Fruit fly (Drosophila melanogaster) whole organism, embryonic: Measurements from ENCODE around the gene CG14995.

Experiments
- B-H2 ChIP-seq: fragments of 200-800 bp; sonication (Bioruptor generic); optimal IDR thresholded peaks from 2 replicates; lab custom pipeline; 2018; ENCODE audit warnings: missing biosample characterization, mild to moderate bottlenecking, missing genetic modification characterization
- Bgb ChIP-seq: fragments of 200-800 bp; sonication (Bioruptor generic); IDR thresholded peaks from 2 replicates; pipeline ENCODE4 v1.3.6; 2022; ENCODE audit warnings: missing biosample characterization, missing genetic modification characterization; ENCODE audit not compliant: partially characterized antibody
- CG12104 ChIP-seq: fragments of 200-800 bp; sonication (Bioruptor generic); optimal IDR thresholded peaks from 3 replicates; lab custom pipeline; 2016; ENCODE audit warnings: missing biosample characterization, missing genetic modification characterization
- CG12942 ChIP-seq: fragments of 200-800 bp; sonication (Bioruptor generic); optimal IDR thresholded peaks from 3 replicates; lab custom pipeline; 2016; ENCODE audit warnings: missing biosample characterization, missing genetic modification characterization
- CG14014 ChIP-seq: fragments of 200-800 bp; sonication (Bioruptor generic); IDR thresholded peaks from 2 replicates; pipeline ENCODE4 v1.3.6; 2022; ENCODE audit warnings: missing biosample characterization, missing genetic modification characterization
- CG15514 ChIP-seq: fragments of 200-800 bp; sonication (Bioruptor generic); optimal IDR thresholded peaks from 3 replicates; lab custom pipeline; 2017; ENCODE audit warnings: missing biosample characterization, missing genetic modification characterization, mild to moderate bottlenecking, moderate library complexity, missing genetic modification reagents
- CG16779 ChIP-seq: fragments of 200-800 bp; sonication (Bioruptor generic); IDR thresholded peaks from 2 replicates; pipeline ENCODE4 v1.3.6; 2022; ENCODE audit warnings: missing biosample characterization, missing genetic modification characterization
- CG1832 ChIP-seq: fragments of 200-800 bp; sonication (Bioruptor generic); optimal IDR thresholded peaks from 2 replicates; lab custom pipeline; 2017; ENCODE audit warnings: missing biosample characterization, mild to moderate bottlenecking, missing genetic modification characterization, inconsistent platforms
- CG3065 ChIP-seq: fragments of 200-800 bp; sonication (Bioruptor generic); optimal IDR thresholded peaks from 2 replicates; lab custom pipeline; 2016; ENCODE audit warnings: missing biosample characterization, missing genetic modification characterization
- CG32772 ChIP-seq: fragments of 200-800 bp; sonication (Bioruptor generic); IDR thresholded peaks from 2 replicates; pipeline ENCODE4 v1.3.6; 2022; ENCODE audit warnings: missing biosample characterization, missing genetic modification characterization
- CG3281 ChIP-seq: fragments of 200-800 bp; sonication (Bioruptor generic); optimal IDR thresholded peaks from 3 replicates; lab custom pipeline; 2017; ENCODE audit warnings: missing biosample characterization, mild to moderate bottlenecking, missing genetic modification characterization
- CG4328 ChIP-seq: fragments of 200-800 bp; sonication (Bioruptor generic); optimal IDR thresholded peaks from 3 replicates; lab custom pipeline; 2017; ENCODE audit warnings: missing biosample characterization, missing genetic modification reagents, missing genetic modification characterization
- CG5180 ChIP-seq: fragments of 200-800 bp; sonication (Bioruptor generic); optimal IDR thresholded peaks from 3 replicates; lab custom pipeline; 2017; ENCODE audit warnings: missing biosample characterization, missing genetic modification characterization, mild to moderate bottlenecking, moderate library complexity, missing genetic modification reagents
- CG5953 ChIP-seq: fragments of 200-800 bp; sonication (Bioruptor generic); IDR thresholded peaks from 2 replicates; pipeline ENCODE4 v1.3.6; 2022; ENCODE audit warnings: missing biosample characterization, missing genetic modification characterization
- CG6689 ChIP-seq: fragments of 200-800 bp; sonication (Bioruptor generic); IDR thresholded peaks from 2 replicates; pipeline ENCODE4 v1.3.6; 2022; ENCODE audit warnings: missing biosample characterization, missing genetic modification characterization
- CG6765 ChIP-seq: fragments of 200-800 bp; sonication (Bioruptor generic); optimal IDR thresholded peaks from 3 replicates; lab custom pipeline; 2017; ENCODE audit warnings: missing biosample characterization, mild to moderate bottlenecking, missing genetic modification characterization
- CG7963 ChIP-seq: fragments of 200-800 bp; sonication (Bioruptor generic); IDR thresholded peaks from 3 replicates; pipeline ENCODE4 v1.3.6; 2022; ENCODE audit warnings: missing biosample characterization, missing genetic modification characterization; ENCODE audit not compliant: partially characterized antibody
- D19A ChIP-seq: fragments of 200-800 bp; optimal IDR thresholded peaks from 3 replicates; lab custom pipeline; 2019; ENCODE audit warnings: missing biosample characterization, mild to moderate bottlenecking, missing genetic modification characterization, moderate library complexity
- Dfd ChIP-seq, 2 experiments: fragments of >200 bp; optimal IDR thresholded peaks; 2 replicates each; lab custom pipeline; 2017; ENCODE audit warnings: missing biosample characterization in 2 of 2, missing genetic modification characterization in 2 of 2
- Eip74EF ChIP-seq, 2 experiments: fragments of 200-800 bp in 1 of 2; fragments of >200 bp in 1 of 2; sonication (Bioruptor generic) in 1 of 2; optimal IDR thresholded peaks; 2 replicates each; lab custom pipeline; 2017 to 2019; ENCODE audit warnings: missing biosample characterization in 2 of 2, missing genetic modification characterization in 2 of 2, mild to moderate bottlenecking in 1 of 2, moderate library complexity in 1 of 2
- Ets65A ChIP-seq: fragments of 200-800 bp; sonication (Bioruptor generic); peaks from one replicate; lab custom pipeline; 2016; ENCODE audit warnings: missing biosample characterization, missing genetic modification characterization
- Fer3 ChIP-seq: fragments of 200-800 bp; sonication (Bioruptor generic); optimal IDR thresholded peaks from 2 replicates; lab custom pipeline; 2018; ENCODE audit warnings: missing biosample characterization, mild to moderate bottlenecking, missing genetic modification characterization, moderate library complexity
- HLH54F ChIP-seq: fragments of 200-800 bp; sonication (Bioruptor generic); optimal IDR thresholded peaks from 3 replicates; lab custom pipeline; 2016; ENCODE audit warnings: missing biosample characterization, missing genetic modification characterization
- Lpt ChIP-seq: fragments of >200 bp; optimal IDR thresholded peaks from 2 replicates; lab custom pipeline; 2018; ENCODE audit warnings: missing biosample characterization, missing genetic modification characterization
- Mad ChIP-seq: fragments of 200-800 bp; sonication (Bioruptor generic); optimal IDR thresholded peaks from 2 replicates; lab custom pipeline; 2016; ENCODE audit warnings: missing biosample characterization, missing genetic modification characterization
- Meics ChIP-seq: fragments of 200-800 bp; sonication (Bioruptor generic); optimal IDR thresholded peaks from 2 replicates; lab custom pipeline; 2017; ENCODE audit warnings: missing biosample characterization, mild to moderate bottlenecking, missing genetic modification characterization
- NC2β ChIP-seq: fragments of 200-800 bp; sonication (Bioruptor generic); optimal IDR thresholded peaks from 2 replicates; lab custom pipeline; 2016; ENCODE audit warnings: missing biosample characterization, missing genetic modification characterization
- Oaz ChIP-seq: fragments of 200-800 bp; sonication (Bioruptor generic); IDR thresholded peaks from 2 replicates; pipeline ENCODE4 v1.3.6; 2022; ENCODE audit warnings: missing biosample characterization, missing genetic modification characterization
- Poxn ChIP-seq: fragments of 200-800 bp; sonication (Bioruptor generic); IDR thresholded peaks from 2 replicates; pipeline ENCODE4 v1.3.6; 2022; ENCODE audit warnings: missing biosample characterization, missing genetic modification characterization
- Sin3A ChIP-seq: fragments of >200 bp; optimal IDR thresholded peaks from 2 replicates; lab custom pipeline; 2018
- ato ChIP-seq: fragments of 200-800 bp; sonication (Bioruptor generic); IDR thresholded peaks from 2 replicates; pipeline ENCODE4 v1.3.6; 2022; ENCODE audit warnings: missing biosample characterization, missing genetic modification characterization; ENCODE audit not compliant: partially characterized antibody
- cad ChIP-seq: fragments of >200 bp; optimal IDR thresholded peaks from 2 replicates; lab custom pipeline; 2017; ENCODE audit warnings: missing biosample characterization, missing genetic modification characterization
- chm ChIP-seq: fragments of 200-800 bp; sonication (Bioruptor generic); IDR thresholded peaks from 2 replicates; pipeline ENCODE4 v1.3.6; 2022; ENCODE audit warnings: missing biosample characterization, missing genetic modification characterization
- dpn ChIP-seq, 2 experiments: fragments of 200-800 bp; sonication (Bioruptor generic); optimal IDR thresholded peaks; 3 replicates each; lab custom pipeline; 2016; ENCODE audit warnings: missing biosample characterization in 2 of 2, missing genetic modification characterization in 2 of 2
- eyg ChIP-seq: fragments of 200-800 bp; sonication (Bioruptor generic); optimal IDR thresholded peaks from 3 replicates; lab custom pipeline; 2016; ENCODE audit warnings: missing biosample characterization, missing genetic modification characterization
- fd102C ChIP-seq: fragments of 200-800 bp; sonication (Bioruptor generic); optimal IDR thresholded peaks from 2 replicates; lab custom pipeline; 2018; ENCODE audit warnings: missing biosample characterization, mild to moderate bottlenecking, missing genetic modification characterization, moderate library complexity
- fru ChIP-seq: fragments of >200 bp; optimal IDR thresholded peaks from 2 replicates; lab custom pipeline; 2017
- ftz-f1 ChIP-seq: fragments of 200-800 bp; sonication (Bioruptor generic); optimal IDR thresholded peaks from 2 replicates; lab custom pipeline; 2016; ENCODE audit warnings: missing biosample characterization, missing genetic modification characterization
- gro ChIP-seq: fragments of 200-800 bp; sonication (Bioruptor generic); optimal IDR thresholded peaks from 2 replicates; lab custom pipeline; 2016; ENCODE audit warnings: missing biosample characterization, missing genetic modification characterization
- jing ChIP-seq: fragments of 200-800 bp; sonication (Bioruptor generic); optimal IDR thresholded peaks from 2 replicates; lab custom pipeline; 2018; ENCODE audit warnings: missing biosample characterization, mild to moderate bottlenecking, missing genetic modification characterization
- lilli ChIP-seq: fragments of 200-800 bp; sonication (Bioruptor generic); optimal IDR thresholded peaks from 3 replicates; lab custom pipeline; 2016; ENCODE audit warnings: missing biosample characterization, missing genetic modification characterization
- lmd ChIP-seq: fragments of 200-800 bp; sonication (Bioruptor generic); IDR thresholded peaks from 2 replicates; pipeline ENCODE4 v1.3.6; 2022; ENCODE audit warnings: missing biosample characterization, missing genetic modification characterization
- nom ChIP-seq: fragments of 200-800 bp; sonication (Bioruptor generic); optimal IDR thresholded peaks from 2 replicates; lab custom pipeline; 2017; ENCODE audit warnings: missing biosample characterization, missing genetic modification characterization, mild to moderate bottlenecking, moderate library complexity, missing genetic modification reagents
- onecut ChIP-seq: fragments of 200-800 bp; sonication (Bioruptor generic); IDR thresholded peaks from 2 replicates; pipeline ENCODE4 v1.3.6; 2022; ENCODE audit warnings: missing biosample characterization, missing genetic modification characterization
- otp ChIP-seq: fragments of 200-800 bp; sonication (Bioruptor generic); IDR thresholded peaks from 3 replicates; pipeline ENCODE4, ENCODE4 v1.3.6; 2022; ENCODE audit warnings: missing biosample characterization, missing genetic modification characterization
- psq ChIP-seq: fragments of 200-800 bp; sonication (Bioruptor generic); optimal IDR thresholded peaks from 2 replicates; lab custom pipeline; 2017; ENCODE audit warnings: missing biosample characterization, missing genetic modification characterization
- pzg ChIP-seq: fragments of 200-800 bp; sonication (Bioruptor generic); optimal IDR thresholded peaks from 3 replicates; lab custom pipeline; 2018; ENCODE audit warnings: missing biosample characterization, mild to moderate bottlenecking, missing genetic modification characterization, moderate library complexity
- sna ChIP-seq: fragments of 200-800 bp; sonication (Bioruptor generic); IDR thresholded peaks from 2 replicates; pipeline ENCODE4 v1.3.6; 2022; ENCODE audit warnings: missing biosample characterization, missing genetic modification characterization; ENCODE audit not compliant: partially characterized antibody
- sob ChIP-seq: fragments of 200-800 bp; sonication (Bioruptor generic); IDR thresholded peaks from 2 replicates; pipeline ENCODE4 v1.3.6; 2022; ENCODE audit warnings: missing biosample characterization, missing genetic modification characterization
- tgo ChIP-seq: fragments of 200-800 bp; sonication (Bioruptor generic); IDR thresholded peaks from 3 replicates; pipeline ENCODE4 v1.3.6; 2022; ENCODE audit warnings: missing biosample characterization, missing genetic modification characterization
- tio ChIP-seq: fragments of 200-800 bp; sonication (Bioruptor generic); optimal IDR thresholded peaks from 2 replicates; lab custom pipeline; 2017; ENCODE audit warnings: missing biosample characterization, missing genetic modification characterization, inconsistent platforms

CG14995 gene

dm6 chr3L:4070221-4070995 is 32.6 kb downstream of the CG14995 start (continued):
- TF ChIP-seq pzg (GFP tag; lab: Kevin White, UChicago) (peak; percentile 5), fd102C (peak; percentile 9), sna (GFP tag; lab: Robert Waterston, UW) (no peak), CG4328 (GFP tag; lab: Kevin White, UChicago) (no peak), onecut (GFP tag; lab: Robert Waterston, UW) (peak; percentile 75), CG12942 (GFP tag; lab: Kevin White, UChicago) (peak; percentile 79), Poxn (GFP tag; lab: Robert Waterston, UW) (peak; percentile 84), Meics (peak; percentile 85), jing (peak; percentile 84), nom (GFP tag; lab: Kevin White, UChicago) (peak; percentile 84), tio (GFP tag; lab: Kevin White, UChicago) (peak; percentile 73), CG5953 (GFP tag; lab: Robert Waterston, UW) (peak; percentile 94), CG14014 (GFP tag; lab: Robert Waterston, UW) (peak; percentile 95), ftz-f1 (GFP tag; lab: Kevin White, UChicago) (no peak), Sin3A (no peak), HLH54F (GFP tag; lab: Kevin White, UChicago) (peak; percentile 87), CG3065 (GFP tag; lab: Kevin White, UChicago) (peak; percentile 65), lmd (peak; percentile 95), B-H2 (GFP tag; lab: Kevin White, UChicago) (peak; percentile 26), Fer3 (peak; percentile 91), D19A (no peak), CG1832 (GFP tag; lab: Kevin White, UChicago) (no peak), Ets65A (GFP tag; lab: Kevin White, UChicago) (peak; percentile 99), eyg (GFP tag; lab: Kevin White, UChicago) (peak; percentile 73), CG6689 (peak; percentile 92), Eip74EF (GFP tag; optimal IDR thresholded peaks at IDR 0.05; lab: Kevin White, UChicago) (no peak), CG5180 (GFP tag; lab: Kevin White, UChicago) (peak; percentile 29), CG3281 (GFP tag; lab: Kevin White, UChicago) (peak; percentile 79), lilli (peak; percentile 93), tgo (GFP tag; lab: Robert Waterston, UW) (peak; percentile 94), fru (no peak), Dfd (GFP tag; optimal IDR thresholded peaks at IDR 0.05; lab: Kevin White, UChicago) (no peak), CG16779 (GFP tag; lab: Robert Waterston, UW) (peak; percentile 71), ato (GFP tag; lab: Robert Waterston, UW) (no peak), gro (GFP tag; lab: Kevin White, UChicago) (peak; percentile 90), chm (GFP tag; lab: Robert Waterston, UW) (no peak), Oaz (GFP tag; lab: Robert Waterston, UW) (peak; percentile 90), CG32772 (GFP tag; lab: Robert Waterston, UW) (peak; percentile 93), dpn (GFP tag; optimal IDR thresholded peaks at IDR 0.05; lab: Kevin White, UChicago) (peak; percentile 83 to 89), Bgb (no peak), sob (GFP tag; lab: Robert Waterston, UW) (peak; percentile 93), CG7963 (no peak), CG12104 (GFP tag; lab: Kevin White, UChicago) (peak; percentile 46), NC2β (GFP tag; lab: Kevin White, UChicago) (peak; percentile 77), Lpt (GFP tag; lab: Kevin White, UChicago) (no peak), otp (GFP tag; lab: Robert Waterston, UW) (peak; percentile 93), cad (GFP tag; lab: Kevin White, UChicago) (no peak), Mad (GFP tag; lab: Kevin White, UChicago) (peak; percentile 81), psq (GFP tag; lab: Kevin White, UChicago) (peak; percentile 41), CG15514 (GFP tag; lab: Kevin White, UChicago) (peak; percentile 75), CG6765 (GFP tag; lab: Kevin White, UChicago) (peak; percentile 52)
